Worm (Caenorhabditis elegans): ENCODE measurements around the gene F36G9.3.

- TF ChIP-seq ama-1 (optimal IDR thresholded peaks at IDR 0.05) (no peak), tbx-37 (GFP tag; conservative IDR thresholded peaks at IDR 0.05) (no peak)
These were observed 15.3 kb downstream of the F36G9.3 start, which contains the start of gene sru-23 for ce11 chrV:15972484-15972883.
